Fruit fly (Drosophila melanogaster): ENCODE data around the gene Gtpx.

Gene Gtpx

DNA sequence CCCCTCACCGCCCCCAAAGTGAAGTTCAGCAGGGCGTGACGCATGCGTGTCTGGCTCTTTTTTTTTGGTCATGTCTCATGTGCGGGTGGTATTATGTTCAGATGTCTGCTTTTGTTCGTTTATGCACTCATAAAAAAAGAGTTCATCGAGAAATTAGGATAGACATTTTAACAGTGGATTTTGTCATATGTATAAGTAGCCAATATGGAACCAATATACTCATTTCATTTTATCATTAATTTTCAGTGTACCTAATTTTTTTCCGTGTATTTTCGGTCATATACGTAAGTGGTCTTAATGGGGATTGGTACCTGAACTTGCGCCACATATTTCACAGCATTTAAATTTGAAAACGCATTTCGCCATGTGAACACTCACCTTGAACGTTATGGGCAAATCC is 25.7 kb upstream of the Gtpx start:
- TF ChIP-seq CG8159 (tag; optimal IDR thresholded peaks at IDR 0.05) (peak; percentile 17), CG32121 (GFP tag; IDR thresholded peaks at IDR 0.05) (0 out of 2 replicates have a peak, but pooled peaks have one; percentile 53), gl (tag; optimal IDR thresholded peaks at IDR 0.05) (no peak), Pif1A (GFP tag; optimal IDR thresholded peaks at IDR 0.05) (peak; percentile 56), EcR (GFP tag; optimal IDR thresholded peaks at IDR 0.05) (no peak), CG15710 (tag; optimal IDR thresholded peaks at IDR 0.05) (no peak), CG8301 (tag; optimal IDR thresholded peaks at IDR 0.05) (peak; percentile 32), CG34367 (tag; optimal IDR thresholded peaks at IDR 0.05) (no peak), Ets98B (GFP tag; IDR thresholded peaks at IDR 0.05) (peak; percentile 63), CG14655 (GFP tag; optimal IDR thresholded peaks at IDR 0.05) (peak; percentile 24), CG4496 (GFP tag; IDR thresholded peaks at IDR 0.05) (peak; percentile 32; the same call in 1 of the 3 replicates)

dm6 chr3L:3301171-3301738 is 24.8 kb upstream of the Gtpx start:
- TF ChIP-seq CG8159 (tag; optimal IDR thresholded peaks at IDR 0.05): peak; percentile 13
- peak; percentile 76 for TF ChIP-seq Ets98B (GFP tag; IDR thresholded peaks at IDR 0.05)
- peak; percentile 59 for TF ChIP-seq CG8301 (tag; optimal IDR thresholded peaks at IDR 0.05)
- TF ChIP-seq Pif1B (GFP tag; optimal IDR thresholded peaks at IDR 0.05): peak; percentile 12
- TF ChIP-seq CG14655 (GFP tag; optimal IDR thresholded peaks at IDR 0.05): peak; percentile 62
- peak; percentile 0 for TF ChIP-seq Snoo (tag; optimal IDR thresholded peaks at IDR 0.05)
- no peak for TF ChIP-seq CG13204 (GFP tag; optimal IDR thresholded peaks at IDR 0.05)
- no peak for TF ChIP-seq CG10348 (GFP tag; IDR thresholded peaks at IDR 0.05)
- no peak for TF ChIP-seq gl (tag; optimal IDR thresholded peaks at IDR 0.05)
- TF ChIP-seq CG12605 (GFP tag; IDR thresholded peaks at IDR 0.05): peak; percentile 55
- peak; percentile 53; the same call in 1 of the 3 replicates for TF ChIP-seq fd96Ca (GFP tag; IDR thresholded peaks at IDR 0.05)
- no peak for TF ChIP-seq rn (GFP tag; IDR thresholded peaks at IDR 0.05)
- peak; percentile 72 for TF ChIP-seq CG32121 (GFP tag; IDR thresholded peaks at IDR 0.05)
- peak; percentile 54; the same call in 2 of the 3 replicates for TF ChIP-seq CG4496 (GFP tag; IDR thresholded peaks at IDR 0.05)
- TF ChIP-seq Pif1A (GFP tag; optimal IDR thresholded peaks at IDR 0.05): peak; percentile 46

- TF ChIP-seq Pif1A (GFP tag; optimal IDR thresholded peaks at IDR 0.05) (peak; percentile 95), CG34367 (tag; optimal IDR thresholded peaks at IDR 0.05) (peak; percentile 87), D1 (tag; optimal IDR thresholded peaks at IDR 0.05) (peak; percentile 90), CG13204 (GFP tag; optimal IDR thresholded peaks at IDR 0.05) (peak; percentile 59), CG8159 (tag; optimal IDR thresholded peaks at IDR 0.05) (peak; percentile 92), CG9948 (tag; optimal IDR thresholded peaks at IDR 0.05) (peak; percentile 91), rn (GFP tag; IDR thresholded peaks at IDR 0.05) (peak; percentile 91), gl (tag; optimal IDR thresholded peaks at IDR 0.05) (peak; percentile 80), Ets98B (GFP tag; IDR thresholded peaks at IDR 0.05) (peak; percentile 95), CG17806 (tag; optimal IDR thresholded peaks at IDR 0.05) (peak; percentile 94), CG14655 (GFP tag; optimal IDR thresholded peaks at IDR 0.05) (peak; percentile 94), fd96Ca (GFP tag; IDR thresholded peaks at IDR 0.05) (peak; percentile 94), CG8301 (tag; optimal IDR thresholded peaks at IDR 0.05) (peak; percentile 92), CG4496 (GFP tag; IDR thresholded peaks at IDR 0.05) (peak; percentile 98), EcR (GFP tag; optimal IDR thresholded peaks at IDR 0.05) (peak; percentile 98), Pif1B (GFP tag; optimal IDR thresholded peaks at IDR 0.05) (peak; percentile 96), CG10348 (GFP tag; IDR thresholded peaks at IDR 0.05) (peak; percentile 68), Snoo (tag; optimal IDR thresholded peaks at IDR 0.05) (peak; percentile 97), CG32121 (GFP tag; IDR thresholded peaks at IDR 0.05) (peak; percentile 95), CG12605 (GFP tag; IDR thresholded peaks at IDR 0.05) (peak; percentile 97), CG15710 (tag; optimal IDR thresholded peaks at IDR 0.05) (peak; percentile 94)
These were observed 23.0 kb upstream of the Gtpx start, which contains the start of gene CG14968 for dm6 chr3L:3303087-3303526. TSS of gene CG14968 (minus strand) at chr3L:3303112.

DNA sequence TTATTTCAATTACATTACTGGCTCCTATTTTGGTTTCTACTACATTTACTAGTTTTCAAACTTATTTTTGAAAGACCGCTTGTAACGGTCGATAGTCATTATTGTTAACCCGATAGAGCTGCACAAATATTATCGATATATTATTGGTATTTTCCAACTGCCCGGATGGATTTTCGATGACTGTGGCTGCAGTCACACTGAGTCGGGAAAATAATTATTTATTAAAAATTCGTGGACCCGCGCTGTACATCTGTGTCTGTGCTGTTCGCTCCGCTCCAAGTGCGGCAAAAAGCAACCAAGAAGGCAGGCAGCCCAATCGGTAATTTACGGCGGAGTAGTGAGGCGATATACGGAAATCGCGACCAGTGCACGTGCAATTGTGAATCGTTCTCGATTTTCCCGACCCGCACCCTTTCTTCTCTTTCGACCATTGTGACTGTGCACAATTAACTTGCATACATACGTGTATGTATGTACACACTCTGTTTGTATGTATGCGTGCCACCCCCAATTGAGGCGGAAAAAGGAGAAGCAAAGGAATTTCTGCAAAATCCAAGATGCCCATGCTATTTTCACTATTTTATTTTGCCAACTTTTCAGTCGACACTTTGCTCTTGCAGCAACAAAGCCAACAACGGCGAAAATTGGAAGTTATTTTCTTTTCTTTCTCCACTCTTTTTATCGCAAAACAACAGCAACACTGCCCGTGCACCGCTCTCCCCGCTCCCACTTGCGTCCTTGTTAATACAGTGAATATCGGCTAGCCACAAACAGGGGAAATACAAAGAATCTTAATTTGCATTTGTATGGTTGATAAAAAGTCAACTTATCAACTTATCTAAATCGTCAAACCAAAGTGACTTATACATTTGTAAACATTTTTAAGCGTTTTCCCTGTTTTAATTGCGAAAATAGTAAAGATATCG is 22.3 kb upstream of the Gtpx start, which contains the start of gene ZnT63C:
Gene ZnT63C (plus strand): TSS at position 175 of the 926 bp plus-strand sequence.
- peak; percentile 53 for TF ChIP-seq CG8301 (tag; optimal IDR thresholded peaks at IDR 0.05)
- TF ChIP-seq CG10348 (GFP tag; IDR thresholded peaks at IDR 0.05): no peak
- peak; percentile 18 for TF ChIP-seq CG9948 (tag; optimal IDR thresholded peaks at IDR 0.05)
- TF ChIP-seq Ets98B (GFP tag; IDR thresholded peaks at IDR 0.05): peak; percentile 18; the same call in 1 of the 2 replicates
- 0 out of 3 replicates have a peak, but pooled peaks have one; percentile 26 for TF ChIP-seq fd96Ca (GFP tag; IDR thresholded peaks at IDR 0.05)
- peak; percentile 42; the same call in 1 of the 2 replicates for TF ChIP-seq rn (GFP tag; IDR thresholded peaks at IDR 0.05)
- peak; percentile 72 for TF ChIP-seq CG4496 (GFP tag; IDR thresholded peaks at IDR 0.05)
- peak; percentile 60 for TF ChIP-seq CG14655 (GFP tag; optimal IDR thresholded peaks at IDR 0.05)
- TF ChIP-seq CG17806 (tag; optimal IDR thresholded peaks at IDR 0.05): peak; percentile 38
- TF ChIP-seq gl (tag; optimal IDR thresholded peaks at IDR 0.05): peak; percentile 71
- no peak for TF ChIP-seq EcR (GFP tag; optimal IDR thresholded peaks at IDR 0.05)
- no peak for TF ChIP-seq CG8159 (tag; optimal IDR thresholded peaks at IDR 0.05)
- TF ChIP-seq CG15710 (tag; optimal IDR thresholded peaks at IDR 0.05): peak; percentile 25
- TF ChIP-seq CG32121 (GFP tag; IDR thresholded peaks at IDR 0.05): peak; percentile 54; the same call in 1 of the 2 replicates
- peak; percentile 42 for TF ChIP-seq Pif1A (GFP tag; optimal IDR thresholded peaks at IDR 0.05)
- TF ChIP-seq Pif1B (GFP tag; optimal IDR thresholded peaks at IDR 0.05): no peak
- TF ChIP-seq CG34367 (tag; optimal IDR thresholded peaks at IDR 0.05): no peak
- no peak for TF ChIP-seq D1 (tag; optimal IDR thresholded peaks at IDR 0.05)
- TF ChIP-seq CG12605 (GFP tag; IDR thresholded peaks at IDR 0.05): peak; percentile 41
- TF ChIP-seq Snoo (tag; optimal IDR thresholded peaks at IDR 0.05): no peak
- TF ChIP-seq CG13204 (GFP tag; optimal IDR thresholded peaks at IDR 0.05): no peak
